Worm (Caenorhabditis elegans) whole organism, midembryonic: ENCODE measurements around the gene lsy-2.

Source experiments
- T22C8.4 ChIP-seq: fragments of 200-800 bp; sonication (Bioruptor generic); IDR thresholded peaks from 2 replicates; pipeline ENCODE4 v1.3.6; 2022; ENCODE audit warnings: missing genetic modification characterization, missing compliant biosample characterization
- cog-1 ChIP-seq: sonication (generic microtip); optimal IDR thresholded peaks from 2 replicates; lab custom pipeline; 2016; ENCODE audit warnings: missing genetic modification characterization, missing compliant biosample characterization
- flt-1 ChIP-seq: fragments of 200-800 bp; sonication (Bioruptor generic); IDR thresholded peaks from 2 replicates; pipeline ENCODE4 v1.3.6; 2022; ENCODE audit warnings: missing genetic modification characterization, missing compliant biosample characterization
- klf-2 ChIP-seq: fragments of 200-800 bp; sonication (Bioruptor generic); conservative IDR thresholded peaks from 2 replicates; pipeline ENCODE4 v1.3.6; 2022; ENCODE audit warnings: missing genetic modification reagents, missing genetic modification characterization, missing compliant biosample characterization
- med-1 ChIP-seq: sonication (generic microtip); optimal IDR thresholded peaks from 2 replicates; lab custom pipeline; 2017; ENCODE audit warnings: missing genetic modification characterization, mild to moderate bottlenecking, missing compliant biosample characterization, antibody characterized with exemption, missing genetic modification reagents; ENCODE audit not compliant: insufficient read depth
- ref-1 ChIP-seq: fragments of 200-800 bp; sonication (Bioruptor generic); conservative IDR thresholded peaks from 2 replicates; pipeline ENCODE4 v1.3.6; 2022; ENCODE audit warnings: missing genetic modification reagents, missing genetic modification characterization, missing compliant biosample characterization
- tab-1 ChIP-seq: fragments of 200-800 bp; sonication (Bioruptor generic); IDR thresholded peaks from 2 replicates; pipeline ENCODE4 v1.3.6; 2022; ENCODE audit warnings: missing genetic modification characterization, missing compliant biosample characterization
- ztf-23 ChIP-seq: fragments of 200-800 bp; sonication (Bioruptor generic); IDR thresholded peaks from 2 replicates; pipeline ENCODE4 v1.3.6; 2022; ENCODE audit warnings: missing genetic modification reagents, missing genetic modification characterization, missing compliant biosample characterization
- ztf-29 ChIP-seq: fragments of 200-800 bp; sonication (Bioruptor generic); IDR thresholded peaks from 2 replicates; pipeline ENCODE4 v1.3.6; 2022; ENCODE audit warnings: missing genetic modification reagents, missing genetic modification characterization, missing compliant biosample characterization

The lsy-2 gene

ce11 chrX:2071392-2072001 is 18.0 kb upstream of the lsy-2 start:
- TF ChIP-seq cog-1 (tag; lab: Kevin White, UChicago): peak; percentile 21
- no peak for TF ChIP-seq med-1 (GFP tag; lab: Kevin White, UChicago)

ce11 chrX:2074055-2074454 is 15.4 kb upstream of the lsy-2 start, which contains the start of gene txdc-12.2:
Gene txdc-12.2 (plus strand): TSS chrX:2074450.
- TF ChIP-seq T22C8.4 (GFP tag; lab: Robert Waterston, UW) (no peak), ztf-23 (GFP tag; lab: Robert Waterston, UW) (no peak), flt-1 (no peak), ztf-29 (GFP tag; lab: Robert Waterston, UW) (no peak), cog-1 (tag; lab: Kevin White, UChicago) (no peak), ref-1 (no peak), med-1 (GFP tag; lab: Kevin White, UChicago) (no peak)

ce11 chrX:2075169-2075568 is 14.3 kb upstream of the lsy-2 start:
- no peak for TF ChIP-seq flt-1
- TF ChIP-seq klf-2 (GFP tag; lab: Robert Waterston, UW): no peak
- no peak for TF ChIP-seq ztf-29 (GFP tag; lab: Robert Waterston, UW)
- no peak for TF ChIP-seq cog-1 (tag; lab: Kevin White, UChicago)
- TF ChIP-seq ref-1: no peak
- no peak for TF ChIP-seq med-1 (GFP tag; lab: Kevin White, UChicago)
- no peak for TF ChIP-seq T22C8.4 (GFP tag; lab: Robert Waterston, UW)
- no peak for TF ChIP-seq tab-1 (GFP tag; lab: Robert Waterston, UW)
- TF ChIP-seq ztf-23 (GFP tag; lab: Robert Waterston, UW): no peak

ce11 chrX:2078822-2079221 is 10.7 kb upstream of the lsy-2 start:
- no peak for TF ChIP-seq ref-1
- no peak for TF ChIP-seq flt-1
- TF ChIP-seq ztf-23 (GFP tag; lab: Robert Waterston, UW): no peak
- no peak for TF ChIP-seq ztf-29 (GFP tag; lab: Robert Waterston, UW)
- no peak for TF ChIP-seq klf-2 (GFP tag; lab: Robert Waterston, UW)
- TF ChIP-seq cog-1 (tag; lab: Kevin White, UChicago): no peak
- no peak for TF ChIP-seq tab-1 (GFP tag; lab: Robert Waterston, UW)
- TF ChIP-seq T22C8.4 (GFP tag; lab: Robert Waterston, UW): no peak
- TF ChIP-seq med-1 (GFP tag; lab: Kevin White, UChicago): no peak

ce11 chrX:2079536-2079935 is 10.0 kb upstream of the lsy-2 start, which contains the start of gene F49H12.4:
Gene F49H12.4 (plus strand): TSS chrX:2079836.
- TF ChIP-seq T22C8.4 (GFP tag; lab: Robert Waterston, UW): no peak
- no peak for TF ChIP-seq ztf-23 (GFP tag; lab: Robert Waterston, UW)
- no peak for TF ChIP-seq flt-1
- no peak for TF ChIP-seq tab-1 (GFP tag; lab: Robert Waterston, UW)
- TF ChIP-seq ztf-29 (GFP tag; lab: Robert Waterston, UW): no peak
- no peak for TF ChIP-seq cog-1 (tag; lab: Kevin White, UChicago)
- TF ChIP-seq ref-1: no peak

ce11 chrX:2084019-2084418 is 5.5 kb upstream of the lsy-2 start, which contains the start of gene F49H12.3:
Gene F49H12.3 (plus strand): TSS chrX:2084375.
- TF ChIP-seq cog-1 (tag; lab: Kevin White, UChicago) (no peak), ztf-29 (GFP tag; lab: Robert Waterston, UW) (no peak), ztf-23 (GFP tag; lab: Robert Waterston, UW) (no peak), med-1 (GFP tag; lab: Kevin White, UChicago) (no peak), ref-1 (no peak), flt-1 (no peak), klf-2 (GFP tag; lab: Robert Waterston, UW) (no peak), tab-1 (GFP tag; lab: Robert Waterston, UW) (no peak)

ce11 chrX:2084988-2085387 is 4.5 kb upstream of the lsy-2 start, which contains the start of gene F49H12.2:
Gene F49H12.2 (plus strand): TSS chrX:2085288.
- TF ChIP-seq ztf-23 (GFP tag; lab: Robert Waterston, UW): no peak
- TF ChIP-seq flt-1: no peak
- no peak for TF ChIP-seq T22C8.4 (GFP tag; lab: Robert Waterston, UW)
- no peak for TF ChIP-seq klf-2 (GFP tag; lab: Robert Waterston, UW)
- TF ChIP-seq med-1 (GFP tag; lab: Kevin White, UChicago): no peak
- TF ChIP-seq tab-1 (GFP tag; lab: Robert Waterston, UW): no peak
- no peak for TF ChIP-seq cog-1 (tag; lab: Kevin White, UChicago)
- TF ChIP-seq ref-1: no peak
- TF ChIP-seq ztf-29 (GFP tag; lab: Robert Waterston, UW): no peak

- TF ChIP-seq T22C8.4 (GFP tag; lab: Robert Waterston, UW): no peak
- TF ChIP-seq med-1 (GFP tag; lab: Kevin White, UChicago): no peak
- no peak for TF ChIP-seq flt-1
- no peak for TF ChIP-seq klf-2 (GFP tag; lab: Robert Waterston, UW)
- no peak for TF ChIP-seq cog-1 (tag; lab: Kevin White, UChicago)
Observed at ce11 chrX:2085494-2085893, 4.0 kb upstream of the lsy-2 start.

- TF ChIP-seq ztf-23 (GFP tag; lab: Robert Waterston, UW): no peak
- no peak for TF ChIP-seq tab-1 (GFP tag; lab: Robert Waterston, UW)
- no peak for TF ChIP-seq ztf-29 (GFP tag; lab: Robert Waterston, UW)
- no peak for TF ChIP-seq T22C8.4 (GFP tag; lab: Robert Waterston, UW)
- TF ChIP-seq med-1 (GFP tag; lab: Kevin White, UChicago): no peak
- no peak for TF ChIP-seq ref-1
- no peak for TF ChIP-seq cog-1 (tag; lab: Kevin White, UChicago)
- TF ChIP-seq klf-2 (GFP tag; lab: Robert Waterston, UW): no peak
- no peak for TF ChIP-seq flt-1
Observed at ce11 chrX:2087716-2088115, 1.8 kb upstream of the lsy-2 start.

- no peak for TF ChIP-seq med-1 (GFP tag; lab: Kevin White, UChicago)
- peak; percentile 68; the same call in 1 of the 2 replicates for TF ChIP-seq T22C8.4 (GFP tag; lab: Robert Waterston, UW)
Observed at ce11 chrX:2090493-2090892, 989 bp downstream of the lsy-2 start.
